Worm (Caenorhabditis elegans): Measurements from ENCODE around the gene cest-13.
A peak's percentile ranks its signal among the peaks of the same experiment; 100 is the strongest.

cest-13 gene

DNA sequence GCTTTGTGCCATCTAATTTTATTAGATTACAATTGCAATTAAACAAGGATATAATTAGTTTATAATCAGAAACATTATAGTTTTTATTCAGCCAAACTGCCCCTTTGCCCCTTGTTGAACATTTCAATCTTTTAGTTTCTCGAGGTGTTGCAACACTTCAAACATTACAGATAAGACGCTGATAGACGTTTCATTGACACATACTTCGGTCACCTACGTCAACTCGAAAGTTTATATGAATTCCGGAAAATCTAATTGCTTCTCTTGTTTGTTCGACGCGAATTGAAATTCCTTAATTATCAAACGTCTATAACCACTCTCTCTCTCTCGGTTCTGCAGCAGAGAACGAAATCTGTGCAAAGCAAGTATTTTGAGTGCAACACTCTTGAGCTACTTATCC is 7.2 kb downstream of the cest-13 start:
- TF ChIP-seq ceh-6 (GFP tag; optimal IDR thresholded peaks at IDR 0.05) (no peak), ceh-30 (tag; optimal IDR thresholded peaks at IDR 0.05) (no peak), ceh-18 (tag; optimal IDR thresholded peaks at IDR 0.05) (no peak), T23F11.4 (GFP tag; optimal IDR thresholded peaks at IDR 0.05) (no peak), K02D7.2 (tag; optimal IDR thresholded peaks at IDR 0.05) (no peak), ceh-9 (tag; optimal IDR thresholded peaks at IDR 0.05) (no peak), nfya-1 (tag; optimal IDR thresholded peaks at IDR 0.05) (no peak), npax-4 (tag; optimal IDR thresholded peaks at IDR 0.05) (no peak), fkh-6 (tag; optimal IDR thresholded peaks at IDR 0.05) (no peak), ceh-45 (GFP tag; IDR thresholded peaks at IDR 0.05) (no peak), ceh-2 (tag; optimal IDR thresholded peaks at IDR 0.05) (no peak), dmd-4 (tag; optimal IDR thresholded peaks at IDR 0.05; ENCODE audit: borderline replicate concordance) (no peak), unc-42 (tag; optimal IDR thresholded peaks at IDR 0.05) (no peak), unc-3 (GFP tag; conservative IDR thresholded peaks at IDR 0.05) (no peak), unc-3 (tag; optimal IDR thresholded peaks at IDR 0.05) (no peak), pat-9 (tag; optimal IDR thresholded peaks at IDR 0.05) (no peak), dve-1 (tag; optimal IDR thresholded peaks at IDR 0.05) (no peak), ceh-19 (GFP tag; optimal IDR thresholded peaks at IDR 0.05) (no peak), pha-2 (tag; optimal IDR thresholded peaks at IDR 0.05) (no peak), tbx-2 (tag; optimal IDR thresholded peaks at IDR 0.05) (no peak), pha-4 (tag; optimal IDR thresholded peaks at IDR 0.05) (no peak)

DNA sequence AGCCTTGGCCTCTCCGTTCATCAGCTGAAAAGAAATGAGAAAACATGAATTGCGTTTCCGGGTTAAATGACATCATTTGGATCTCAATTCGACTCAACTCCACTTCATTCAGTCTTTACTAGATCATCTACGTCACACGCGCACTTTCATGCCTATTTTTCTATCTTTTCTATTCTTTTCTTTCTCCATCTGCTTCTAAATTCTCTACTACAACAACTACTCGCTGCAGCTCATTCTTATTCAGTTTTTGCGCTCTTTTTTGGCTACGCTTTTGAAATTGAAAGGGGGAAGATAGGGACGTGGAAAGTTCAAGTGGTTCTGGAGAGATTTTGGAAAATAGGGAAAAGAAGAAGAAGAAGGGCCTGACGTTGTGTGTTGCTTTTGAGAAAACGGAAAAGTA is 8.5 kb downstream of the cest-13 start:
- TF ChIP-seq sdc-2 (tag; optimal IDR thresholded peaks at IDR 0.05) = no peak
- no peak for TF ChIP-seq Y22D7AL.16 (tag; optimal IDR thresholded peaks at IDR 0.05)
- no peak for TF ChIP-seq K02D7.2 (tag; optimal IDR thresholded peaks at IDR 0.05)
- peak; percentile 14 for TF ChIP-seq nfya-1 (tag; optimal IDR thresholded peaks at IDR 0.05)
- peak; percentile 34 for TF ChIP-seq ceh-31 (tag; optimal IDR thresholded peaks at IDR 0.05)
- no peak for TF ChIP-seq T23F11.4 (GFP tag; optimal IDR thresholded peaks at IDR 0.05)
- no peak for TF ChIP-seq hlh-30 (tag; optimal IDR thresholded peaks at IDR 0.05; ENCODE audit: insufficient read depth)
- TF ChIP-seq dmd-4 (tag; optimal IDR thresholded peaks at IDR 0.05; ENCODE audit: borderline replicate concordance) = no peak
- no peak for TF ChIP-seq pros-1 (tag; optimal IDR thresholded peaks at IDR 0.05)
- TF ChIP-seq lin-11 (tag; optimal IDR thresholded peaks at IDR 0.05) = no peak
- no peak for TF ChIP-seq ceh-19 (GFP tag; optimal IDR thresholded peaks at IDR 0.05)
- no peak for TF ChIP-seq hlh-8 (tag; optimal IDR thresholded peaks at IDR 0.05)
- peak; percentile 86 for TF ChIP-seq unc-42 (tag; optimal IDR thresholded peaks at IDR 0.05)
- no peak for TF ChIP-seq ceh-22 (tag; optimal IDR thresholded peaks at IDR 0.05)

DNA sequence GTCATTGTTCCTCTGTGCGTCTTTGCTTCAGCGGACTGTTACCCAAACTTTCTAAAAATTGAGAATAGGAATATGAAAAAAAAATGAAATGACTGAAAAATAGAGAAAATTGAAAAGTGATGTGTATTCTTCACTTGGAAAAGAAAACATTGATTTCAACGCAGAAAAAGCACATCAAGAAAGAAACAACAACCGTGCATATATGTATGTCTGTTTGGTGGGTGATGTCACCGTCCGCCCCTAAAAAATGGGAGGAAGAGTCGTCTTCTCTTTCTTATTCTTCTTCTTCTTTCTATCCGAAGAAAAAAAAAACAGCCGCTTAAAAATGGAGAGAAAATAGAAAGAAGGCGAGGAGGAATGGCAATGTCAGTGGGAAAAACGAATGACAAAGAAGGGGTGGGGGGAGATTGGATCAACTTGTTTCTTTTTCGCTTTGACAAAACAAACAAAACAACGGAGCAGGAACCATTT is 10.5 kb downstream of the cest-13 start, which contains the start of gene nkb-3:
TSS of gene nkb-3 (minus strand) at position 51 of the 471 bp plus-strand sequence.
- TF ChIP-seq hlh-30 (tag; optimal IDR thresholded peaks at IDR 0.05; ENCODE audit: insufficient read depth) (no peak), pax-1 (tag; optimal IDR thresholded peaks at IDR 0.05) (no peak), hlh-8 (tag; optimal IDR thresholded peaks at IDR 0.05) (no peak)

DNA sequence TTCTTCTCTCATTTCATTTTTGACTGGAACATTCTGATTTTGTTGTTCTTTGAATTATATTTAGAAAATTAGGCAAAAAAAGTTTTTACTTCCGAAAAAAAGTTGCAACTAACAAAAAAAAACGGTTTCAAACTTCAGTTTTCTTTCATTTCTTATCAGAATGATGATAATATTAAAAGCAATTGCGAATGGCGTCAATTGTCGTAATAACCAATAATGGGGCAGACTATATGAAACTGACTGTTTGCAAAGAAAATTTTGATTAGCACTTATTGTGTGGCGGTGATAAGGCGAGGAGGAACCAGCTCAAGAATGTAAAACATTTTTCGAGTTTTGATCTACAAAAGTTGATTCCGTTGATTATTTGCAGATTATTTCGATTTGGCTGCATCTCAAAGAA is 12.7 kb downstream of the cest-13 start:
- no peak for TF ChIP-seq npax-4 (tag; optimal IDR thresholded peaks at IDR 0.05)
- no peak for TF ChIP-seq unc-3 (GFP tag; conservative IDR thresholded peaks at IDR 0.05)
- TF ChIP-seq unc-3 (tag; optimal IDR thresholded peaks at IDR 0.05) = no peak
- no peak for TF ChIP-seq C38D4.7 (GFP tag; optimal IDR thresholded peaks at IDR 0.05)
- TF ChIP-seq elt-2 (tag; optimal IDR thresholded peaks at IDR 0.05) = peak; percentile 65
- TF ChIP-seq hlh-13 (GFP tag; optimal IDR thresholded peaks at IDR 0.05) = no peak
- no peak for TF ChIP-seq hlh-15 (tag; optimal IDR thresholded peaks at IDR 0.05)
- TF ChIP-seq ets-4 (tag; optimal IDR thresholded peaks at IDR 0.05) = no peak
- no peak for TF ChIP-seq ttx-3 (tag; optimal IDR thresholded peaks at IDR 0.05)

All from whole organism, late embryonic.